Fruit fly (Drosophila melanogaster) whole organism, embryonic: ENCODE data around the gene Phyhd1.
A peak's percentile ranks its signal among the peaks of the same experiment; 100 is the strongest.

Experiments used
- Atf6 ChIP-seq: fragments of 200-800 bp; sonication (Bioruptor generic); IDR thresholded peaks from 2 replicates; pipeline ENCODE4 v1.3.6; 2022; ENCODE audit warnings: missing biosample characterization, missing genetic modification characterization
- BEAF-32 ChIP-seq: fragments of 200-800 bp; sonication (Bioruptor generic); optimal IDR thresholded peaks from 3 replicates; lab custom pipeline; 2017; ENCODE audit warnings: missing biosample characterization, missing genetic modification characterization, mild to moderate bottlenecking, moderate library complexity, missing genetic modification reagents
- Bgb ChIP-seq: fragments of 200-800 bp; sonication (Bioruptor generic); IDR thresholded peaks from 2 replicates; pipeline ENCODE4 v1.3.6; 2022; ENCODE audit warnings: missing biosample characterization, missing genetic modification characterization; ENCODE audit not compliant: partially characterized antibody
- Blimp-1 ChIP-seq: fragments of 200-800 bp; sonication (Bioruptor generic); optimal IDR thresholded peaks from 3 replicates; lab custom pipeline; 2018; ENCODE audit warnings: missing biosample characterization, missing genetic modification characterization, mild to moderate bottlenecking, moderate library complexity, missing genetic modification reagents
- CG11456 ChIP-seq: fragments of 200-800 bp; sonication (Bioruptor generic); IDR thresholded peaks from 3 replicates; pipeline ENCODE4 v1.3.6; 2022; ENCODE audit warnings: missing biosample characterization, missing genetic modification characterization
- CG11696 ChIP-seq: fragments of 200-800 bp; sonication (Bioruptor generic); IDR thresholded peaks from 2 replicates; pipeline ENCODE4 v1.3.6; 2022; ENCODE audit warnings: missing biosample characterization, missing genetic modification characterization
- CG12071 ChIP-seq: fragments of 200-800 bp; sonication (Bioruptor generic); optimal IDR thresholded peaks from 3 replicates; lab custom pipeline; 2018; ENCODE audit warnings: missing biosample characterization, mild to moderate bottlenecking, missing genetic modification characterization
- CG13424 ChIP-seq: fragments of 200-800 bp; sonication (Bioruptor generic); optimal IDR thresholded peaks from 2 replicates; lab custom pipeline; 2019; ENCODE audit warnings: missing biosample characterization, mild to moderate bottlenecking, missing genetic modification characterization, moderate library complexity
- CG14965 ChIP-seq: fragments of 200-800 bp; sonication (Bioruptor generic); optimal IDR thresholded peaks from 2 replicates; lab custom pipeline; 2016; ENCODE audit warnings: missing biosample characterization, missing genetic modification characterization, borderline replicate concordance
- CG15514 ChIP-seq: fragments of 200-800 bp; sonication (Bioruptor generic); optimal IDR thresholded peaks from 3 replicates; lab custom pipeline; 2017; ENCODE audit warnings: missing biosample characterization, missing genetic modification characterization, mild to moderate bottlenecking, moderate library complexity, missing genetic modification reagents
- CG15601 ChIP-seq: fragments of 200-800 bp; sonication (Bioruptor generic); optimal IDR thresholded peaks from 3 replicates; lab custom pipeline; 2019; ENCODE audit warnings: missing biosample characterization, mild to moderate bottlenecking, missing genetic modification characterization, moderate library complexity
- CG16779 ChIP-seq: fragments of 200-800 bp; sonication (Bioruptor generic); IDR thresholded peaks from 2 replicates; pipeline ENCODE4 v1.3.6; 2022; ENCODE audit warnings: missing biosample characterization, missing genetic modification characterization
- CG17802 ChIP-seq: fragments of 200-800 bp; sonication (Bioruptor generic); optimal IDR thresholded peaks from 2 replicates; lab custom pipeline; 2018; ENCODE audit warnings: missing biosample characterization, mild to moderate bottlenecking, missing genetic modification characterization, moderate library complexity
- CG17829 ChIP-seq: fragments of 200-800 bp; optimal IDR thresholded peaks from 2 replicates; lab custom pipeline; 2019; ENCODE audit warnings: missing biosample characterization, mild to moderate bottlenecking, missing genetic modification characterization, moderate library complexity
- CG2202 ChIP-seq: fragments of 200-800 bp; sonication (Bioruptor generic); optimal IDR thresholded peaks from 2 replicates; lab custom pipeline; 2018; ENCODE audit warnings: missing biosample characterization, mild to moderate bottlenecking, missing genetic modification characterization
- CG2875 ChIP-seq: fragments of 200-800 bp; sonication (Bioruptor generic); optimal IDR thresholded peaks from 2 replicates; lab custom pipeline; 2017; ENCODE audit warnings: missing biosample characterization, mild to moderate bottlenecking, missing genetic modification characterization, missing genetic modification reagents
- CG30403 ChIP-seq: fragments of 200-800 bp; sonication (Bioruptor generic); optimal IDR thresholded peaks from 3 replicates; lab custom pipeline; 2016; ENCODE audit warnings: missing biosample characterization, missing genetic modification characterization
- CG3065 ChIP-seq: fragments of 200-800 bp; sonication (Bioruptor generic); optimal IDR thresholded peaks from 2 replicates; lab custom pipeline; 2016; ENCODE audit warnings: missing biosample characterization, missing genetic modification characterization
- CG31365 ChIP-seq: fragments of 200-800 bp; sonication (Bioruptor generic); optimal IDR thresholded peaks from 2 replicates; lab custom pipeline; 2018; ENCODE audit warnings: missing biosample characterization, mild to moderate bottlenecking, missing genetic modification characterization
- CG4854 ChIP-seq: fragments of 200-800 bp; sonication (Bioruptor generic); optimal IDR thresholded peaks from 2 replicates; lab custom pipeline; 2016; ENCODE audit warnings: missing biosample characterization, missing genetic modification characterization, inconsistent platforms
- CG6175 ChIP-seq: fragments of 200-800 bp; sonication (Bioruptor generic); IDR thresholded peaks from 3 replicates; pipeline ENCODE4 v1.3.6; 2022; ENCODE audit warnings: missing biosample characterization, missing genetic modification characterization
- CG6654 ChIP-seq: fragments of 200-800 bp; sonication (Bioruptor generic); optimal IDR thresholded peaks from 2 replicates; lab custom pipeline; 2017; ENCODE audit warnings: missing biosample characterization, mild to moderate bottlenecking, missing genetic modification characterization
- CG6854 ChIP-seq: fragments of 200-800 bp; sonication (Bioruptor generic); optimal IDR thresholded peaks from 3 replicates; lab custom pipeline; 2017; ENCODE audit warnings: missing biosample characterization, mild to moderate bottlenecking, missing genetic modification characterization
- CG8388 ChIP-seq: fragments of 200-800 bp; sonication (Bioruptor generic); optimal IDR thresholded peaks from 2 replicates; lab custom pipeline; 2019; ENCODE audit warnings: missing biosample characterization, mild to moderate bottlenecking, missing genetic modification characterization, moderate library complexity
- CG9215 ChIP-seq: fragments of 200-800 bp; sonication (Bioruptor generic); IDR thresholded peaks from 2 replicates; pipeline ENCODE4 v1.3.6; 2022; ENCODE audit warnings: missing biosample characterization, missing genetic modification characterization
- CG9817 ChIP-seq: fragments of 200-800 bp; sonication (Bioruptor generic); optimal IDR thresholded peaks from 2 replicates; lab custom pipeline; 2018; ENCODE audit warnings: missing biosample characterization, mild to moderate bottlenecking, missing genetic modification characterization, moderate library complexity
- Dbx ChIP-seq: fragments of 200-800 bp; sonication (Bioruptor generic); IDR thresholded peaks from 3 replicates; pipeline ENCODE4 v1.3.6; 2022; ENCODE audit warnings: missing biosample characterization, missing genetic modification characterization
- Dfd ChIP-seq, 2 experiments: fragments of >200 bp; optimal IDR thresholded peaks; 2 replicates each; lab custom pipeline; 2017; ENCODE audit warnings: missing biosample characterization in 2 of 2, missing genetic modification characterization in 2 of 2
- H2.0 ChIP-seq: fragments of 200-800 bp; sonication (Bioruptor generic); IDR thresholded peaks from 2 replicates; pipeline ENCODE4 v1.3.6; 2022; ENCODE audit warnings: missing biosample characterization, missing genetic modification characterization
- HLH54F ChIP-seq: fragments of 200-800 bp; sonication (Bioruptor generic); optimal IDR thresholded peaks from 3 replicates; lab custom pipeline; 2016; ENCODE audit warnings: missing biosample characterization, missing genetic modification characterization
- Hsf ChIP-seq: fragments of 200-800 bp; sonication (Bioruptor generic); optimal IDR thresholded peaks from 3 replicates; lab custom pipeline; 2016; ENCODE audit warnings: missing biosample characterization, missing genetic modification characterization
- Poxn ChIP-seq: fragments of 200-800 bp; sonication (Bioruptor generic); IDR thresholded peaks from 2 replicates; pipeline ENCODE4 v1.3.6; 2022; ENCODE audit warnings: missing biosample characterization, missing genetic modification characterization
- Sox102F ChIP-seq: fragments of 200-800 bp; sonication (Bioruptor generic); optimal IDR thresholded peaks from 2 replicates; lab custom pipeline; 2018; ENCODE audit warnings: missing biosample characterization, mild to moderate bottlenecking, missing genetic modification characterization, moderate library complexity
- bowl ChIP-seq: fragments of 200-800 bp; sonication (Bioruptor generic); IDR thresholded peaks from 2 replicates; pipeline ENCODE4 v1.3.6; 2022; ENCODE audit warnings: missing biosample characterization, missing genetic modification characterization
- cato ChIP-seq: fragments of 200-800 bp; sonication (Bioruptor generic); optimal IDR thresholded peaks from 2 replicates; lab custom pipeline; 2016; ENCODE audit warnings: missing biosample characterization, missing genetic modification characterization, borderline replicate concordance
- crp ChIP-seq, 2 experiments: fragments of 200-800 bp; sonication (Bioruptor generic); optimal IDR thresholded peaks; 2 replicates in 1 of 2; 3 replicates in 1 of 2; lab custom pipeline; 2017; ENCODE audit warnings: missing biosample characterization in 2 of 2, missing genetic modification characterization in 2 of 2, mild to moderate bottlenecking in 1 of 2, moderate library complexity in 1 of 2
- da ChIP-seq: fragments of 200-800 bp; sonication (Bioruptor generic); optimal IDR thresholded peaks from 2 replicates; lab custom pipeline; 2016; ENCODE audit warnings: missing biosample characterization, missing genetic modification characterization
- dpn ChIP-seq, 2 experiments: fragments of 200-800 bp; sonication (Bioruptor generic); optimal IDR thresholded peaks; 3 replicates each; lab custom pipeline; 2016; ENCODE audit warnings: missing biosample characterization in 2 of 2, missing genetic modification characterization in 2 of 2
- fd3F ChIP-seq: fragments of 200-800 bp; sonication (Bioruptor generic); optimal IDR thresholded peaks from 2 replicates; lab custom pipeline; 2018; ENCODE audit warnings: missing biosample characterization, mild to moderate bottlenecking, missing genetic modification characterization, moderate library complexity
- ftz-f1 ChIP-seq: fragments of 200-800 bp; sonication (Bioruptor generic); optimal IDR thresholded peaks from 2 replicates; lab custom pipeline; 2016; ENCODE audit warnings: missing biosample characterization, missing genetic modification characterization
- gcm ChIP-seq: fragments of 200-800 bp; sonication (Bioruptor generic); optimal IDR thresholded peaks from 2 replicates; lab custom pipeline; 2019; ENCODE audit warnings: missing biosample characterization, mild to moderate bottlenecking, missing genetic modification characterization, moderate library complexity
- gsb ChIP-seq: fragments of 200-800 bp; sonication (Bioruptor generic); IDR thresholded peaks from 2 replicates; pipeline ENCODE4 v1.3.6; 2022; ENCODE audit warnings: missing biosample characterization, missing genetic modification characterization
- gt ChIP-seq: fragments of 200-800 bp; sonication (Bioruptor generic); IDR thresholded peaks from 2 replicates; pipeline ENCODE4 v1.3.6; 2022; ENCODE audit warnings: missing biosample characterization, missing genetic modification characterization
- ind ChIP-seq: fragments of 200-800 bp; sonication (Bioruptor generic); optimal IDR thresholded peaks from 3 replicates; lab custom pipeline; 2016; ENCODE audit warnings: missing biosample characterization, missing genetic modification characterization
- kay ChIP-seq: fragments of 200-800 bp; sonication (Bioruptor generic); optimal IDR thresholded peaks from 2 replicates; lab custom pipeline; 2016; ENCODE audit warnings: missing biosample characterization, missing genetic modification characterization
- otp ChIP-seq: fragments of 200-800 bp; sonication (Bioruptor generic); IDR thresholded peaks from 3 replicates; pipeline ENCODE4, ENCODE4 v1.3.6; 2022; ENCODE audit warnings: missing biosample characterization, missing genetic modification characterization
- pan ChIP-seq, 4 experiments: fragments of >200 bp in 3 of 4; fragments of 200-800 bp in 1 of 4; sonication (Bioruptor generic) in 1 of 4; optimal IDR thresholded peaks in 3 of 4; IDR thresholded peaks in 1 of 4; 2 replicates each; pipeline versions ENCODE4 v1.3.6 to Lab custom; 2017 to 2022; ENCODE audit warnings: missing biosample characterization in 2 of 4, missing genetic modification characterization in 2 of 4, mixed read lengths in 1 of 4
- tin ChIP-seq: fragments of 200-800 bp; sonication (Bioruptor generic); optimal IDR thresholded peaks from 3 replicates; lab custom pipeline; 2016; ENCODE audit warnings: missing biosample characterization, missing genetic modification characterization
- trem ChIP-seq: fragments of 200-800 bp; optimal IDR thresholded peaks from 3 replicates; lab custom pipeline; 2019; ENCODE audit warnings: missing biosample characterization, mild to moderate bottlenecking, missing genetic modification characterization, moderate library complexity
- ttk ChIP-seq: fragments of 200-800 bp; sonication (Bioruptor generic); IDR thresholded peaks from 2 replicates; pipeline ENCODE4 v2.1.2; 2022; ENCODE audit warnings: missing biosample characterization, missing genetic modification characterization
- wdn ChIP-seq: fragments of 200-800 bp; sonication (Bioruptor generic); IDR thresholded peaks from 2 replicates; pipeline ENCODE4 v1.3.6; 2022; ENCODE audit warnings: missing biosample characterization, missing genetic modification characterization

Phyhd1 gene

dm6 chr3R:10628234-10628633 is 52.5 kb downstream of the Phyhd1 start (continued):
- TF ChIP-seq H2.0 (GFP tag; lab: Robert Waterston, UW) (peak; percentile 68), CG16779 (GFP tag; lab: Robert Waterston, UW) (no peak), crp (GFP tag; optimal IDR thresholded peaks at IDR 0.05; lab: Kevin White, UChicago) (no peak), wdn (GFP tag; lab: Robert Waterston, UW) (no peak), HLH54F (no peak), CG15601 (tag; lab: Kevin White, UChicago) (no peak), CG17802 (tag; lab: Kevin White, UChicago) (no peak), Dbx (GFP tag; lab: Robert Waterston, UW) (no peak), BEAF-32 (GFP tag; lab: Kevin White, UChicago) (no peak), CG12071 (GFP tag; lab: Kevin White, UChicago) (no peak), kay (GFP tag; lab: Kevin White, UChicago) (no peak), Atf6 (GFP tag; lab: Robert Waterston, UW) (no peak), dpn (GFP tag; optimal IDR thresholded peaks at IDR 0.05; lab: Kevin White, UChicago) (peak; percentile 14 to 46), CG3065 (GFP tag; lab: Kevin White, UChicago) (no peak), CG9215 (no peak), gt (GFP tag; lab: Robert Waterston, UW) (no peak), CG30403 (GFP tag; lab: Kevin White, UChicago) (peak; percentile 34), CG8388 (peak; percentile 57), CG4854 (GFP tag; lab: Kevin White, UChicago) (no peak), cato (GFP tag; lab: Kevin White, UChicago) (no peak), CG15514 (GFP tag; lab: Kevin White, UChicago) (no peak), CG6854 (GFP tag; lab: Kevin White, UChicago) (no peak), CG6654 (GFP tag; lab: Kevin White, UChicago) (no peak), CG13424 (tag; lab: Kevin White, UChicago) (no peak), pan (optimal IDR thresholded peaks at IDR 0.05; lab: Kevin White, UChicago) (no peak), pan (GFP tag; optimal IDR thresholded peaks at IDR 0.05 in 1 of 2, IDR thresholded peaks at IDR 0.05 in 1 of 2) (peak in 1 of 2 experiments; percentile 33), ind (GFP tag; lab: Kevin White, UChicago) (peak; percentile 31), otp (GFP tag; lab: Robert Waterston, UW) (peak; percentile 60; the same call in 2 of the 3 replicates), CG2202 (no peak), fd3F (GFP tag; lab: Kevin White, UChicago) (no peak), CG9817 (tag; lab: Kevin White, UChicago) (no peak), Hsf (GFP tag; lab: Kevin White, UChicago) (peak; percentile 43), CG2875 (GFP tag; lab: Kevin White, UChicago) (no peak), CG14965 (GFP tag; lab: Kevin White, UChicago) (no peak), Dfd (GFP tag; optimal IDR thresholded peaks at IDR 0.05; lab: Kevin White, UChicago) (no peak), gcm (GFP tag; lab: Kevin White, UChicago) (peak; percentile 50), Blimp-1 (GFP tag; lab: Kevin White, UChicago) (peak; percentile 70), ttk (no peak; the same call in 1 of the 2 replicates), da (GFP tag; lab: Kevin White, UChicago) (no peak), CG31365 (tag; lab: Kevin White, UChicago) (no peak), CG11696 (no peak), gsb (GFP tag; lab: Robert Waterston, UW) (no peak), Poxn (GFP tag; lab: Robert Waterston, UW) (no peak), tin (GFP tag; lab: Kevin White, UChicago) (peak; percentile 53), CG6175 (GFP tag; lab: Robert Waterston, UW) (no peak), Sox102F (GFP tag; lab: Kevin White, UChicago) (peak; percentile 57), ftz-f1 (GFP tag; lab: Kevin White, UChicago) (no peak), Bgb (GFP tag; lab: Robert Waterston, UW) (no peak), CG11456 (no peak), trem (tag; lab: Kevin White, UChicago) (peak; percentile 57), CG17829 (tag; lab: Kevin White, UChicago) (peak; percentile 73), bowl (GFP tag; lab: Robert Waterston, UW) (no peak)
